Fruit fly (Drosophila melanogaster): ENCODE data around the gene side-IV.

The side-IV gene

DNA sequence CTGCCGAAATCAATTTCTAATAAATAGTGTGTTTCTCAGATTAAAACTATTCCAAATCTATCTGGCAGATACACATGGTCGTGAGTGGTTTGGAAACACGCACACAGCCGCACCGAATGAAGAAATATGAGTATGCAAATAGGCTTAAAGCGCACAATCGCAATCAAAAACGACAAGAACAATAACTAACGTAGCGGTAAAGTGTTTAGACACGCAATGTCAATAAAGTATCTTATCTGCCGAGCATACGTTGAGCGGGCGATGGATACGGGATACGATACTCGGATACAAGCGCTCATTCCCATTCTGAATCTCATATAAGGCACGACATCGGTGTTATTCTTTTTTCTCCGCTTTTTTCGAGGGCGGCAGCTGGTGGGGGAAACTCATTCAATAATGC lies 4.3 kb upstream of the side-IV start:
- TF ChIP-seq Eip93F (GFP tag; optimal IDR thresholded peaks at IDR 0.05), result no peak
- no peak for TF ChIP-seq dsx (GFP tag; optimal IDR thresholded peaks at IDR 0.05; ENCODE audit: poor library complexity, severe bottlenecking)
- no peak for TF ChIP-seq CG8632 (GFP tag; optimal IDR thresholded peaks at IDR 0.05)
- peak; percentile 89 for TF ChIP-seq fkh (GFP tag; optimal IDR thresholded peaks at IDR 0.05)
- TF ChIP-seq Smox (GFP tag; optimal IDR thresholded peaks at IDR 0.05), result no peak

DNA sequence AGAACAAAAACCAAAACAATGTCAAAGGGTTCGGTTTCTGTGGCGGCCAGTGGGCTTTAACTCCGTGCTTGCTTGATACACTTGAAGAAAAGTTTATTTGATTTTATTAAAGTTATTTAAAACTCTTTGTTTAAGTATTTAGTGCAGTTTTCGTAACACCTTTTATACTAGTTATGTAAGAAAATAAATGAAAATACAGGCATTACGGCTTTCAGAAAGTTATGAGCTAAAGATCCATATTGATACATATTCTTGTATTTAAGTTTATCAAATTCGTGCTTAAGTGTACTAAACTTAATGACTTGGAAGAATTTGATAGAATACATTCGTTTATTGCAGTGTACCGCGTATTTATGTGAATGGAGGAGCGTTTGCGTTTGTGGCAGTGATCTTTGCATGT lies 3.9 kb upstream of the side-IV start:
- no peak for TF ChIP-seq lz (GFP tag; optimal IDR thresholded peaks at IDR 0.05)
- TF ChIP-seq salr (GFP tag; optimal IDR thresholded peaks at IDR 0.05), result no peak
- TF ChIP-seq svp (GFP tag), result peak; percentile 61
- TF ChIP-seq vri (GFP tag; optimal IDR thresholded peaks at IDR 0.05), result no peak
- TF ChIP-seq Eip78C (GFP tag), result peak; percentile 68
- no peak for TF ChIP-seq CG11902 (GFP tag; optimal IDR thresholded peaks at IDR 0.05)
- TF ChIP-seq CG3919 (GFP tag; optimal IDR thresholded peaks at IDR 0.05), result no peak
- TF ChIP-seq CG7368 (GFP tag; optimal IDR thresholded peaks at IDR 0.05), result no peak
- TF ChIP-seq dsx (GFP tag; optimal IDR thresholded peaks at IDR 0.05; ENCODE audit: poor library complexity, severe bottlenecking), result no peak
- TF ChIP-seq CG6276 (GFP tag; optimal IDR thresholded peaks at IDR 0.05), result no peak
- no peak for TF ChIP-seq CG8319 (GFP tag; optimal IDR thresholded peaks at IDR 0.05)
- TF ChIP-seq CG32006 (GFP tag; optimal IDR thresholded peaks at IDR 0.05), result peak; percentile 14
- TF ChIP-seq spab (GFP tag; optimal IDR thresholded peaks at IDR 0.05), result no peak
- no peak for TF ChIP-seq Eip75B (GFP tag; optimal IDR thresholded peaks at IDR 0.05)
- TF ChIP-seq cyc (GFP tag; optimal IDR thresholded peaks at IDR 0.05), result no peak
- no peak for TF ChIP-seq Met (GFP tag; optimal IDR thresholded peaks at IDR 0.05)
- no peak for TF ChIP-seq CG15336 (GFP tag; IDR thresholded peaks at IDR 0.05)

DNA sequence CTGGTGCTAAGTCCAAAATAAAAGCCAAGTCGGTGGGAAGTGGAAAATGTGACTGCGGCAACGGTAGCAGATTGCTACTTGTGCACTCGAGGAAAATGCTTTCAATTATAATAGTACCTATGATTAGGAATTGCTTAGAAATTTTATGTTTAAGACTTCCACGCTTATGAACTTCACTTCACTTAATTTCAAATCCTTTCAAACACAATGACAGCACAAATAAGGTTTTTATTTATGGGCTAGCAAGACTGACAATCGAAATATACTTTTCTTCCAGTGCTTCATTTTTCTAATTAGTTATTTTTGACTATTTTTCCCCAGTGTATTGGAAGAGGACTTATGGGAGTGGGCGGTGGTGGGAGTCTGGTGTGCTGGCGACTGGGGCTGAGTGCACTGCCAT lies 2.0 kb upstream of the side-IV start:
- TF ChIP-seq Hr4 (GFP tag; optimal IDR thresholded peaks at IDR 0.05) (peak; percentile 17), CG8119 (GFP tag; IDR thresholded peaks at IDR 0.05) (0 out of 3 replicates have a peak, but pooled peaks have one; percentile 18), CG6792 (GFP tag; optimal IDR thresholded peaks at IDR 0.05) (no peak), svp (GFP tag) (no peak), vri (GFP tag; optimal IDR thresholded peaks at IDR 0.05) (no peak), CG6276 (GFP tag; optimal IDR thresholded peaks at IDR 0.05) (no peak), spab (GFP tag; optimal IDR thresholded peaks at IDR 0.05) (no peak), CG6163 (GFP tag; IDR thresholded peaks at IDR 0.05) (no peak), CG6808 (GFP tag; optimal IDR thresholded peaks at IDR 0.05) (no peak), CG1621 (tag; optimal IDR thresholded peaks at IDR 0.05) (no peak), CG34406 (GFP tag; optimal IDR thresholded peaks at IDR 0.05) (no peak), CG6854 (GFP tag; optimal IDR thresholded peaks at IDR 0.05) (no peak), fd59A (GFP tag; optimal IDR thresholded peaks at IDR 0.05) (no peak), pdm3 (GFP tag; optimal IDR thresholded peaks at IDR 0.05) (no peak), CG11762 (GFP tag; optimal IDR thresholded peaks at IDR 0.05; ENCODE audit: insufficient read depth) (no peak), Eip93F (GFP tag; optimal IDR thresholded peaks at IDR 0.05) (no peak), CG32006 (GFP tag; optimal IDR thresholded peaks at IDR 0.05) (peak; percentile 49), Sox15 (GFP tag; optimal IDR thresholded peaks at IDR 0.05) (no peak), salr (GFP tag; optimal IDR thresholded peaks at IDR 0.05) (no peak), dsx (GFP tag; optimal IDR thresholded peaks at IDR 0.05; ENCODE audit: poor library complexity, severe bottlenecking) (no peak), cyc (GFP tag; optimal IDR thresholded peaks at IDR 0.05) (no peak), lz (GFP tag; optimal IDR thresholded peaks at IDR 0.05) (no peak), CG10669 (GFP tag; optimal IDR thresholded peaks at IDR 0.05) (no peak), fkh (GFP tag; optimal IDR thresholded peaks at IDR 0.05) (no peak), Met (GFP tag; optimal IDR thresholded peaks at IDR 0.05) (no peak), CG4318 (GFP tag; optimal IDR thresholded peaks at IDR 0.05) (no peak), CG15336 (GFP tag; IDR thresholded peaks at IDR 0.05) (0 out of 2 replicates have a peak, but pooled peaks have one; percentile 23), Blimp-1 (GFP tag; optimal IDR thresholded peaks at IDR 0.05) (no peak), acj6 (GFP tag; optimal IDR thresholded peaks at IDR 0.05) (no peak), Lpt (GFP tag; optimal IDR thresholded peaks at IDR 0.05) (no peak), Eip78C (GFP tag) (peak; percentile 6), CG10631 (GFP tag; optimal IDR thresholded peaks at IDR 0.05) (no peak), CG8319 (GFP tag; optimal IDR thresholded peaks at IDR 0.05) (no peak), eg (GFP tag; IDR thresholded peaks at IDR 0.05) (no peak), achi (GFP tag; optimal IDR thresholded peaks at IDR 0.05) (no peak), CG31627 (GFP tag; optimal IDR thresholded peaks at IDR 0.05) (no peak), OdsH (GFP tag; optimal IDR thresholded peaks at IDR 0.05) (no peak), esn (GFP tag; optimal IDR thresholded peaks at IDR 0.05) (no peak), CG3032 (tag; optimal IDR thresholded peaks at IDR 0.05) (no peak), Sox14 (GFP tag; optimal IDR thresholded peaks at IDR 0.05) (no peak)
